Worm (Caenorhabditis elegans) whole organism, late embryonic: ENCODE data around the gene gst-17.
A peak's percentile ranks its signal among the peaks of the same experiment; 100 is the strongest.

Experiments used
- ama-1 ChIP-seq: fragments of 150-350 bp; optimal IDR thresholded peaks from 2 replicates; lab custom pipeline; 2014
- ceh-9 ChIP-seq: sonication (generic microtip); optimal IDR thresholded peaks from 2 replicates; lab custom pipeline; 2016; ENCODE audit warnings: mild to moderate bottlenecking, missing genetic modification characterization, inconsistent platforms, missing compliant biosample characterization
- elt-2 ChIP-seq: sonication (generic microtip); optimal IDR thresholded peaks from 2 replicates; lab custom pipeline; 2016; ENCODE audit warnings: missing genetic modification reagents, missing genetic modification characterization, missing compliant biosample characterization
- hlh-30 ChIP-seq: sonication (generic microtip); optimal IDR thresholded peaks from 2 replicates; lab custom pipeline; 2017; ENCODE audit warnings: antibody characterized with exemption, missing genetic modification characterization, missing compliant biosample characterization; ENCODE audit not compliant: insufficient read depth
- nhr-232 ChIP-seq: sonication (generic microtip); optimal IDR thresholded peaks from 2 replicates; lab custom pipeline; 2016; ENCODE audit warnings: missing genetic modification characterization, missing compliant biosample characterization
- pag-3 ChIP-seq: sonication (generic microtip); optimal IDR thresholded peaks from 2 replicates; lab custom pipeline; 2016; ENCODE audit warnings: missing compliant biosample characterization, missing genetic modification characterization, borderline replicate concordance
- pha-4 ChIP-seq: fragments of 150-350 bp; optimal IDR thresholded peaks from 2 replicates; lab custom pipeline; 2018; ENCODE audit warnings: missing biosample characterization, missing genetic modification reagents, missing genetic modification characterization
- pqm-1 ChIP-seq: sonication (generic microtip); optimal IDR thresholded peaks from 2 replicates; lab custom pipeline; 2016; ENCODE audit warnings: missing genetic modification characterization, missing compliant biosample characterization
- ref-2 ChIP-seq: sonication (generic microtip); optimal IDR thresholded peaks from 2 replicates; lab custom pipeline; 2016; ENCODE audit warnings: missing genetic modification characterization, missing compliant biosample characterization
- sox-4 ChIP-seq: sonication (generic microtip); optimal IDR thresholded peaks from 2 replicates; lab custom pipeline; 2017; ENCODE audit warnings: mild to moderate bottlenecking, missing genetic modification characterization, inconsistent platforms, missing compliant biosample characterization
- zip-5 ChIP-seq: sonication (generic microtip); optimal IDR thresholded peaks from 2 replicates; lab custom pipeline; 2016; ENCODE audit warnings: missing genetic modification characterization, missing compliant biosample characterization

DNA sequence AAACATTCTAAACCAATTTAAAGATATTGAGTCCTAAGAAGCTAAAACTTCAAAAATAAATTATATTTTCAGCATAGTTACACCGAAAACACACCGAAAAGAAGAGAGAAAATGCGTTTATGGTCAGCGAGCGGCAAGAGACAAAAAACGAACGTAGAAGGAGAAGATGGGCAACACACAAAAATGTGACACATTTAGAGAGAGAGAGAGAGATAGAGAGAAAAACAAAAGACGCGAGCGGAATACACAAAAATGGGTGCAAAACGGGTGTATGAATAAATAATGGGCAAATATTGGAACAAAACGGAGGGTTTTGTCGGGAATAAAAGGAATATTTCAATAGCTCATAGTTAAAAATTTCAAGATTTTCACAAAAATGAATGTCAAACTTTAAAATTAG is 9.6 kb upstream of the gst-17 start:
- TF ChIP-seq pqm-1 (no peak), sox-4 (no peak), ref-2 (tag; lab: Kevin White, UChicago) (no peak), elt-2 (tag; lab: Kevin White, UChicago) (no peak), hlh-30 (tag; lab: Kevin White, UChicago) (peak; percentile 12), pha-4 (tag; lab: Kevin White, UChicago) (no peak), nhr-232 (no peak), zip-5 (tag; lab: Kevin White, UChicago) (no peak), ama-1 (lab: Kevin White, UChicago) (no peak), ceh-9 (no peak), pag-3 (tag; lab: Kevin White, UChicago) (no peak)
